Fruit fly (Drosophila melanogaster) Kc167 (cell line): ENCODE results near the gene Gycbeta100B.

Experiments
- Myc ChIP-seq: fragments of >200 bp; optimal IDR thresholded peaks from 2 replicates; lab custom pipeline; 2017; ENCODE audit warnings: missing external identifiers
- insv ChIP-seq: fragments of >200 bp; optimal IDR thresholded peaks from 3 replicates; lab custom pipeline; 2018; ENCODE audit warnings: missing external identifiers
- psq ChIP-seq: fragments of >200 bp; optimal IDR thresholded peaks from 2 replicates; lab custom pipeline; 2017; ENCODE audit warnings: missing external identifiers
- ttk ChIP-seq: sonication (Bioruptor generic); optimal IDR thresholded peaks from 2 replicates; lab custom pipeline; 2017; ENCODE audit warnings: missing external identifiers

- TF ChIP-seq psq (lab: Kevin White, UChicago) (no peak), ttk (lab: Kevin White, UChicago) (no peak), insv (lab: Kevin White, UChicago) (no peak), Myc (lab: Kevin White, UChicago) (no peak)
These were observed 63.2 kb downstream of the Gycbeta100B start for dm6 chr3R:31197142-31197994.
